Fruit fly (Drosophila melanogaster) whole organism, pupa: ENCODE data around the gene CG46426.

Source experiments
- CG10348 ChIP-seq: fragments of 200-800 bp; sonication (Bioruptor generic); IDR thresholded peaks from 2 replicates; pipeline ENCODE4 v1.3.6; 2022; ENCODE audit warnings: missing biosample characterization, missing genetic modification characterization
- CG12605 ChIP-seq: fragments of 200-800 bp; sonication (Bioruptor generic); IDR thresholded peaks from 2 replicates; pipeline ENCODE4 v1.3.6; 2022; ENCODE audit warnings: missing biosample characterization, missing genetic modification characterization
- CG13204 ChIP-seq: fragments of 200-800 bp; sonication (Bioruptor generic); optimal IDR thresholded peaks from 2 replicates; lab custom pipeline; 2018; ENCODE audit warnings: missing biosample characterization, mild to moderate bottlenecking, missing genetic modification characterization, moderate library complexity
- CG14655 ChIP-seq: fragments of 200-800 bp; sonication (Bioruptor generic); optimal IDR thresholded peaks from 3 replicates; lab custom pipeline; 2017; ENCODE audit warnings: mild to moderate bottlenecking, missing biosample characterization, missing genetic modification reagents, missing genetic modification characterization
- CG15710 ChIP-seq: fragments of 200-800 bp; sonication (Bioruptor generic); optimal IDR thresholded peaks from 2 replicates; lab custom pipeline; 2018; ENCODE audit warnings: missing biosample characterization, mild to moderate bottlenecking, missing genetic modification characterization, moderate library complexity
- CG17806 ChIP-seq: fragments of 200-800 bp; sonication (Bioruptor generic); optimal IDR thresholded peaks from 2 replicates; lab custom pipeline; 2018; ENCODE audit warnings: missing biosample characterization, mild to moderate bottlenecking, missing genetic modification characterization, moderate library complexity
- CG32121 ChIP-seq: fragments of 200-800 bp; sonication (Bioruptor generic); IDR thresholded peaks from 2 replicates; pipeline ENCODE4 v1.3.6; 2022; ENCODE audit warnings: missing biosample characterization, missing genetic modification characterization
- CG34367 ChIP-seq: fragments of 200-800 bp; sonication (Bioruptor generic); optimal IDR thresholded peaks from 2 replicates; lab custom pipeline; 2018; ENCODE audit warnings: missing biosample characterization, mild to moderate bottlenecking, missing genetic modification characterization
- CG4496 ChIP-seq: fragments of 200-800 bp; sonication (Bioruptor generic); IDR thresholded peaks from 3 replicates; pipeline ENCODE4 v1.3.6; 2022; ENCODE audit warnings: missing biosample characterization, missing genetic modification characterization
- CG8159 ChIP-seq: fragments of 200-800 bp; sonication (Bioruptor generic); optimal IDR thresholded peaks from 3 replicates; lab custom pipeline; 2018; ENCODE audit warnings: missing biosample characterization, mild to moderate bottlenecking, missing genetic modification characterization, moderate library complexity
- CG8301 ChIP-seq: fragments of 200-800 bp; sonication (Bioruptor generic); optimal IDR thresholded peaks from 2 replicates; lab custom pipeline; 2018; ENCODE audit warnings: missing biosample characterization, mild to moderate bottlenecking, missing genetic modification characterization
- CG9948 ChIP-seq: fragments of 200-800 bp; sonication (Bioruptor generic); optimal IDR thresholded peaks from 2 replicates; lab custom pipeline; 2018; ENCODE audit warnings: missing biosample characterization, mild to moderate bottlenecking, missing genetic modification characterization, moderate library complexity
- D1 ChIP-seq: fragments of 200-800 bp; sonication (Bioruptor generic); optimal IDR thresholded peaks from 2 replicates; lab custom pipeline; 2018; ENCODE audit warnings: missing biosample characterization, mild to moderate bottlenecking, missing genetic modification characterization, moderate library complexity
- EcR ChIP-seq: fragments of 200-800 bp; sonication (Bioruptor generic); optimal IDR thresholded peaks from 3 replicates; lab custom pipeline; 2019; ENCODE audit warnings: missing biosample characterization, missing genetic modification characterization, mild to moderate bottlenecking, moderate library complexity, missing genetic modification reagents
- Ets98B ChIP-seq: fragments of 200-800 bp; sonication (Bioruptor generic); IDR thresholded peaks from 2 replicates; pipeline ENCODE4 v1.3.6; 2022; ENCODE audit warnings: missing biosample characterization, missing genetic modification characterization
- Pif1A ChIP-seq: fragments of 200-800 bp; sonication (Bioruptor generic); optimal IDR thresholded peaks from 3 replicates; lab custom pipeline; 2016; ENCODE audit warnings: missing biosample characterization, missing genetic modification characterization
- Pif1B ChIP-seq: fragments of 200-800 bp; sonication (Bioruptor generic); optimal IDR thresholded peaks from 3 replicates; lab custom pipeline; 2016; ENCODE audit warnings: missing biosample characterization, missing genetic modification characterization
- Snoo ChIP-seq: fragments of 200-800 bp; sonication (Bioruptor generic); optimal IDR thresholded peaks from 3 replicates; lab custom pipeline; 2017; ENCODE audit warnings: missing biosample characterization, mild to moderate bottlenecking, missing genetic modification characterization, inconsistent platforms
- fd96Ca ChIP-seq: fragments of 200-800 bp; sonication (Bioruptor generic); IDR thresholded peaks from 3 replicates; pipeline ENCODE4 v1.3.6; 2022; ENCODE audit warnings: missing biosample characterization, missing genetic modification characterization
- gl ChIP-seq: fragments of 200-800 bp; sonication (Bioruptor generic); optimal IDR thresholded peaks from 2 replicates; lab custom pipeline; 2018; ENCODE audit warnings: missing biosample characterization, mild to moderate bottlenecking, missing genetic modification characterization
- rn ChIP-seq: fragments of 200-800 bp; sonication (Bioruptor generic); IDR thresholded peaks from 2 replicates; pipeline ENCODE4 v1.3.6; 2022; ENCODE audit warnings: missing biosample characterization, missing genetic modification characterization

The CG46426 gene

DNA sequence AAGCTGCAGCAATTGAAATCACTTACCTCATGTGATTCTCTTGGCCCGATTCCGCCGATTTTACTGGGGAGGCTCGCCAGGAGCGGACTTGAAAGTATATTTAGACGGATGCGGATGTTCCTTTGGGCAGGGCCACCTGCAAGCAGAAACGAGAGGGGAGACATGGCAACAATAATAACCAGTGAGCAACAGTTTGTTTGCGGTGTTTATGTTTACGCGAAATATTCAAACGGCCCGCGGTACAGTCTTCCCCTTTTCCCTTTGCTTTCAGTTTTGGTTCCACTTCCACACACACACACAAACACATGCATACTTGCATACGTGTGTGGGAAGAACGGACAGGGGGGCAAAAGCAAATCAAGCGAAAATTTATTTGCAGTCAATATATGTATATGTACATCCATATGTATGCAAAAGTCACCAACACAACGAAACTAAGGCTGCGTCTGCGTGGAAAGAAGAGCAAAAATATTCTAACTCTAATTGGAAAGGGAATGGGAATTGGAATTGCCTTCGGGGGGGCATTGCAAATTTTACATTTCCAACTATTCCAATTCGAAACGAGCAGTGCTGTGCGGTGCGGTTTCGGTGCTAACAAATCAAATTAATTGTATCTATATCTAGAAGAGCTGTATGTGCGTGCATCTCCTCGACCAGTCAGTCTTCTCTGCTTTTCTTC lies 36.5 kb upstream of the CG46426 start:
- TF ChIP-seq EcR (GFP tag; lab: Kevin White, UChicago) = peak; percentile 24
- TF ChIP-seq fd96Ca (GFP tag; lab: Robert Waterston, UW) = 0 out of 3 replicates have a peak, but pooled peaks have one; percentile 46
- no peak for TF ChIP-seq CG13204 (GFP tag; lab: Kevin White, UChicago)
- no peak for TF ChIP-seq CG17806 (tag; lab: Kevin White, UChicago)
- TF ChIP-seq Pif1A (GFP tag; lab: Kevin White, UChicago) = no peak
- peak; percentile 47; the same call in 1 of the 2 replicates for TF ChIP-seq CG12605 (GFP tag; lab: Robert Waterston, UW)
- no peak for TF ChIP-seq D1
- peak; percentile 54; the same call in 1 of the 3 replicates for TF ChIP-seq CG4496 (GFP tag; lab: Robert Waterston, UW)
- TF ChIP-seq Pif1B (GFP tag; lab: Kevin White, UChicago) = no peak

DNA sequence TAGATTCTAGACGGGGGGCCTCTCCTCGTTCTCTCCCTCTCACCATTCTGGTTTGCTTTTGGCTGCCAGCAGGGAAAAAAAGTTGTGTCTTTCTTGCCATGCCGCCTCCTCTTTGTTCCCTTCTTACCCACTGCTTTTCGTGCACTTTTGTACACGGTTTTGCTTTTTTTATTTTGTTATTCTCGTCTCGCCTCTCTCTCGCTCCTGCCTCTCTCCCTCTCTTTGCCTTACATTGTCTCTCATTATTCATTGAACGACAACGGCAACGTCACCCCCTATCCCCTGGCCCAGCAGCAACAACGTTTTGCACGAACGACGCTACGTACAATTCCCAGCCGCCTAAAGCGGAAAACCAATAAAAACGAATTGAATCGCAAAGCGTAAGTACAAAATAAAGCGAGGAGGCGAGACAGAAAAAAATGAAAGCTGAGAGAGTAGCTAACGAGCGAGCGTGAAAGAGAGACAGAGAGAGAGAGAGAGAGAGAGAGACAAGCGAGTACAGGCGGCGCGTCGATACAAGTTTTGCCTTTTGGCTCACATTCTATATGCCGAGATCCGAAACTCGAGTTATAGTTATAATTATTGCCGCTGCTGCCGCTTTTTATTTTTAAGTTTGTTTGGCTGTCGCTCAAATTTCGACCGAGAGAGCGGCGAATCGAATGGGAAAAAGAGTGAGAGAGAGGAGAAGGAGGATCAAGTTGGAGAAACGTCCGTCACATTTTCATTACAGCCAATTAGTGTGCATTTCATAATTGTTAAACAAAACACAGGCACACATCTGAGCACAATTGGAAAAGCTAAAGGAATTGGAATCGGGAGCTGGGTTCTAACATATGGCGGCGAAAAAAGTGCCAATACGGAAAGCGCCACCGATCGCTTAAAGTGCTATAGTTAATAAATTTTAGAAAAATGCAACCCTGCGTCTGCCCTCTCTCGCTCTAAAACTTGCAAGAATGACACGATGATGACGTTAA lies 35.6 kb upstream of the CG46426 start:
- peak; percentile 93 for TF ChIP-seq CG13204 (GFP tag; lab: Kevin White, UChicago)
- peak; percentile 61 for TF ChIP-seq rn
- peak; percentile 74 for TF ChIP-seq Snoo (tag; lab: Kevin White, UChicago)
- peak; percentile 89 for TF ChIP-seq CG32121 (GFP tag; lab: Robert Waterston, UW)
- peak; percentile 63 for TF ChIP-seq CG9948 (tag; lab: Kevin White, UChicago)
- TF ChIP-seq CG8301 (tag; lab: Kevin White, UChicago) = peak; percentile 76
- TF ChIP-seq CG8159 (tag; lab: Kevin White, UChicago) = peak; percentile 72
- peak; percentile 62 for TF ChIP-seq CG17806 (tag; lab: Kevin White, UChicago)
- peak; percentile 83 for TF ChIP-seq fd96Ca (GFP tag; lab: Robert Waterston, UW)
- TF ChIP-seq Ets98B (GFP tag; lab: Robert Waterston, UW) = peak; percentile 83
- TF ChIP-seq CG15710 = peak; percentile 76
- peak; percentile 92 for TF ChIP-seq CG4496 (GFP tag; lab: Robert Waterston, UW)
- peak; percentile 78 for TF ChIP-seq CG34367 (tag; lab: Kevin White, UChicago)
- TF ChIP-seq EcR (GFP tag; lab: Kevin White, UChicago) = peak; percentile 82
- peak; percentile 87 for TF ChIP-seq CG12605 (GFP tag; lab: Robert Waterston, UW)
- no peak for TF ChIP-seq CG10348 (GFP tag; lab: Robert Waterston, UW)
- peak; percentile 80 for TF ChIP-seq Pif1B (GFP tag; lab: Kevin White, UChicago)
- no peak for TF ChIP-seq D1
- peak; percentile 73 for TF ChIP-seq Pif1A (GFP tag; lab: Kevin White, UChicago)
- TF ChIP-seq gl (tag; lab: Kevin White, UChicago) = peak; percentile 91
- TF ChIP-seq CG14655 (GFP tag; lab: Kevin White, UChicago) = peak; percentile 83

DNA sequence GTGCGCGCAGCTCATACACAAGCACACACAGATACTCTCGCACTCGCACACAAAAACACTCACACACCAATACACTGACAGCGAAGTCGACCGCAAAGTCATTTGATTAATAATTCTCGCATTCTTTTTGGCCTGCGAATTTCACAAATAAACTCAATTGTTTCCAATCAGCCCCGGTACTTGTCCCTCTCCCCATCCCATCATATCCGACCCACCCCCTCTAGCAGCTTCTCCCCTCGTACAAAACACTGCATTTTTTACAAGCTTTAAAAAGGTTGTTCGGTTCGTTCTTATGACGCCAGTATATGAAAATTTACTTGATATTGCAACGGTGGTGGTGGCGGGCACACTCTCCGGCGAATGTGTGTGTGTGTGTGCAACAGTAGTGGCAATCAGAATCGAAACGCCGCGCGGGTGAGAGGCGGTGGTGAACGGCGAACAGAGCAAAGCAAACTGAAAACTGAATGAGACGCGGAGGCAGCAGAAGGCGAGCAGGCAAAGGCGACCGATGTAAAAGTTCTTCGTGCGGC lies 34.9 kb upstream of the CG46426 start:
- no peak for TF ChIP-seq CG34367 (tag; lab: Kevin White, UChicago)
- no peak for TF ChIP-seq CG8301 (tag; lab: Kevin White, UChicago)
- peak; percentile 12 for TF ChIP-seq CG14655 (GFP tag; lab: Kevin White, UChicago)
- TF ChIP-seq CG8159 (tag; lab: Kevin White, UChicago) = no peak
- TF ChIP-seq CG4496 (GFP tag; lab: Robert Waterston, UW) = peak; percentile 51; the same call in 1 of the 3 replicates
- TF ChIP-seq rn = no peak
- TF ChIP-seq CG9948 (tag; lab: Kevin White, UChicago) = no peak
- peak; percentile 9 for TF ChIP-seq CG17806 (tag; lab: Kevin White, UChicago)
- peak; percentile 75 for TF ChIP-seq CG13204 (GFP tag; lab: Kevin White, UChicago)
- peak; percentile 44 for TF ChIP-seq Pif1B (GFP tag; lab: Kevin White, UChicago)
- no peak for TF ChIP-seq CG15710
- peak; percentile 60; the same call in 1 of the 3 replicates for TF ChIP-seq fd96Ca (GFP tag; lab: Robert Waterston, UW)
- TF ChIP-seq gl (tag; lab: Kevin White, UChicago) = no peak
- TF ChIP-seq CG10348 (GFP tag; lab: Robert Waterston, UW) = no peak
- TF ChIP-seq CG32121 (GFP tag; lab: Robert Waterston, UW) = peak; percentile 70
- peak; percentile 50 for TF ChIP-seq CG12605 (GFP tag; lab: Robert Waterston, UW)
- TF ChIP-seq Snoo (tag; lab: Kevin White, UChicago) = peak; percentile 5
- peak; percentile 71 for TF ChIP-seq EcR (GFP tag; lab: Kevin White, UChicago)
- TF ChIP-seq D1 = no peak
- peak; percentile 25 for TF ChIP-seq Ets98B (GFP tag; lab: Robert Waterston, UW)
- TF ChIP-seq Pif1A (GFP tag; lab: Kevin White, UChicago) = no peak

DNA sequence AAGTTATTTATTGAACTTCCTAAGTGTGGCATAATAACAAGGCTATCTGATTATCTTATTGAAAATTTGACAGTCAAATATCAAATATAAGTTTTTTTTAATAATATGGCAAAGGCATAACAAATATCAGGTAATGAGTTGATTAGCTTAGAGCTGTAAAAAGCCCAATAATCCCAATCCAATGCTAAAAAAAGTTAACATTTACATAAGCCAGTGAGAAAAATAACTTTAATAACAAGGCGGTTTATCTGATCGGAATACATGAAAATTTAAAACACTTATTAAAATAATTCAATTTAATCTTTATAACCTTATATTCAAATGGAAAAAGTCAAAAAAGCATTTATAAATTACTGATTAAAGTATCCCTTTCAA lies 34.3 kb upstream of the CG46426 start:
- TF ChIP-seq gl (tag; lab: Kevin White, UChicago) = no peak
- TF ChIP-seq EcR (GFP tag; lab: Kevin White, UChicago) = no peak
- TF ChIP-seq CG10348 (GFP tag; lab: Robert Waterston, UW) = no peak
- no peak for TF ChIP-seq fd96Ca (GFP tag; lab: Robert Waterston, UW)
